Comparison of ENCODE assay signal across 1 worm cellular context in the genomic region with DNA sequence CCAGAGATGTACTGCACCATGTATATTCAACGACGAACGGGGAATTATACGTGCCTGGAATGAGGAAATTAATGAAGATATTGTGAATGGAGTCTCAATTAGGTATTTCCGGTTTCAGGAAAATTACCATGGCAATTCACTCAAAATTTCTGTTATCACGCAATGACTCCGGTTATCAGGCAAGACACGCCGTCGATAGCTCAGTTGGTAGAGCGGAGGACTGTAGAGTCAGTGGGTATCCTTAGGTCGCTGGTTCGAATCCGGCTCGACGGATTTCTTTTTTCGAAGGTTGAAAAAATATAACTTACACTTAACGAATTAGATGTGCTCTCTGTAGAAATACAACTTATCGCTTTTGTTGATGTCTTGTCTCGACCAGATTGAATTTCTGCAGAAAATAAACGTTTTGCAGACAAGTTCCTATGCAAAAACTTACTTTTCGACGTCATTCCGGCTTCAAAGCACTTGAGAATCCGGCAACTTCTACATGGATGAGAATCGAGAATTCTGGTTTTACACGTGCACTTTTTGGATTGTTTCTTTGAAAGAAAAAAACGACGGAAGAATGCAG.
A peak's percentile ranks its signal among the peaks of the same experiment; 100 is the strongest.
TF ChIP-seq lines count a peak whose summit lies in the region.

No protein-coding gene starts in this region.

TF ChIP-seq in whole organism, L4 larva, 104 proteins besides CTCF, POLR2A, EP300 and RAD21 (continued from another document):
- no peak for TF ChIP-seq F44E2.7 (GFP tag; IDR thresholded peaks at IDR 0.05; lab: Robert Waterston, UW)
- TF ChIP-seq set-16 (GFP tag; IDR thresholded peaks at IDR 0.05; lab: Robert Waterston, UW) = no peak
- 0 out of 2 replicates have a peak, but pooled peaks have one; percentile 16 for TF ChIP-seq madf-9 (GFP tag; conservative IDR thresholded peaks at IDR 0.05; lab: Robert Waterston, UW)
- no peak for TF ChIP-seq mdl-1 (tag; optimal IDR thresholded peaks at IDR 0.05; lab: Kevin White, UChicago)
- TF ChIP-seq ZK546.5 (tag; optimal IDR thresholded peaks at IDR 0.05; lab: Kevin White, UChicago) = no peak
- 0 out of 2 replicates have a peak, but pooled peaks have one; percentile 43 for TF ChIP-seq lin-1 (GFP tag; IDR thresholded peaks at IDR 0.05; lab: Robert Waterston, UW)
- no peak for TF ChIP-seq snpc-1.2 (GFP tag; IDR thresholded peaks at IDR 0.05; lab: Robert Waterston, UW)
- no peak for TF ChIP-seq nhr-237 (tag; optimal IDR thresholded peaks at IDR 0.05; lab: Kevin White, UChicago)
- TF ChIP-seq nhr-25 (tag; optimal IDR thresholded peaks at IDR 0.05; lab: Kevin White, UChicago; ENCODE audit: borderline replicate concordance, insufficient read depth) = no peak
- TF ChIP-seq arid-1 (GFP tag; conservative IDR thresholded peaks at IDR 0.05; lab: Robert Waterston, UW) = 0 out of 2 replicates have a peak, but pooled peaks have one; percentile 30
- TF ChIP-seq ceh-44 (GFP tag; IDR thresholded peaks at IDR 0.05; lab: Robert Waterston, UW) = no peak
- no peak for TF ChIP-seq daf-8 (GFP tag; IDR thresholded peaks at IDR 0.05; lab: Robert Waterston, UW)
- no peak for TF ChIP-seq daf-16 (GFP tag; optimal IDR thresholded peaks at IDR 0.05; lab: Kevin White, UChicago)
- no peak for TF ChIP-seq daf-16 (tag; optimal IDR thresholded peaks at IDR 0.05; lab: Kevin White, UChicago)
- TF ChIP-seq egl-27 (tag; optimal IDR thresholded peaks at IDR 0.05; lab: Kevin White, UChicago) = no peak
- no peak for TF ChIP-seq nhr-48 (tag; optimal IDR thresholded peaks at IDR 0.05; lab: Kevin White, UChicago)
- TF ChIP-seq ceh-62 (tag; optimal IDR thresholded peaks at IDR 0.05; lab: Kevin White, UChicago) = no peak
- peak in 1 of 2 experiments; percentile 64 for TF ChIP-seq unc-62 (GFP tag; optimal IDR thresholded peaks at IDR 0.05 in 1 of 2; lab: Kevin White, UChicago)
- TF ChIP-seq unc-62 (tag; optimal IDR thresholded peaks at IDR 0.05; lab: Kevin White, UChicago) = no peak
- no peak for TF ChIP-seq Y75B8A.6 (GFP tag; IDR thresholded peaks at IDR 0.05; lab: Robert Waterston, UW)
- no peak for TF ChIP-seq duxl-1 (tag; optimal IDR thresholded peaks at IDR 0.05; lab: Kevin White, UChicago; ENCODE audit: poor library complexity)
- no peak for TF ChIP-seq lir-3 (tag; optimal IDR thresholded peaks at IDR 0.05; lab: Kevin White, UChicago)
- TF ChIP-seq mes-2 (tag; optimal IDR thresholded peaks at IDR 0.05; lab: Kevin White, UChicago; ENCODE audit: poor library complexity, severe bottlenecking) = no peak
- TF ChIP-seq spr-1 (tag; optimal IDR thresholded peaks at IDR 0.05; lab: Kevin White, UChicago) = no peak
- no peak for TF ChIP-seq daf-12 (tag; optimal IDR thresholded peaks at IDR 0.05; lab: Kevin White, UChicago)
- TF ChIP-seq T20F7.1 (GFP tag; optimal IDR thresholded peaks at IDR 0.05; lab: Kevin White, UChicago) = no peak
- no peak for TF ChIP-seq lin-39 (tag; optimal IDR thresholded peaks at IDR 0.05; lab: Kevin White, UChicago)
- no peak for TF ChIP-seq hif-1 (tag; optimal IDR thresholded peaks at IDR 0.05; lab: Kevin White, UChicago)
- TF ChIP-seq nhr-10 (tag; optimal IDR thresholded peaks at IDR 0.05; lab: Kevin White, UChicago) = no peak
- TF ChIP-seq jun-1 (tag; optimal IDR thresholded peaks at IDR 0.05; lab: Kevin White, UChicago) = no peak
- TF ChIP-seq zfp-2 (tag; optimal IDR thresholded peaks at IDR 0.05; lab: Kevin White, UChicago) = no peak
- no peak for TF ChIP-seq ceh-28 (tag; optimal IDR thresholded peaks at IDR 0.05; lab: Kevin White, UChicago)
- peak; percentile 91 for TF ChIP-seq aha-1 (tag; lab: Kevin White, UChicago)
- no peak for TF ChIP-seq nhr-41 (GFP tag; IDR thresholded peaks at IDR 0.05; lab: Robert Waterston, UW)
- TF ChIP-seq dmd-8 (GFP tag; IDR thresholded peaks at IDR 0.05; lab: Robert Waterston, UW) = no peak
- no peak for TF ChIP-seq ceh-20 (GFP tag; IDR thresholded peaks at IDR 0.05; lab: Robert Waterston, UW)
- TF ChIP-seq lin-15B (tag; optimal IDR thresholded peaks at IDR 0.05; lab: Kevin White, UChicago) = no peak
- no peak for TF ChIP-seq attf-4 (tag; optimal IDR thresholded peaks at IDR 0.05; lab: Kevin White, UChicago)
- peak; percentile 62; the same call in 1 of the 2 replicates for TF ChIP-seq egl-43 (GFP tag; IDR thresholded peaks at IDR 0.05; lab: Robert Waterston, UW)
- TF ChIP-seq ztf-7 (tag; optimal IDR thresholded peaks at IDR 0.05; lab: Kevin White, UChicago) = no peak
- TF ChIP-seq nhr-111 (GFP tag; optimal IDR thresholded peaks at IDR 0.05; lab: Kevin White, UChicago) = no peak
TF ChIP-seq in whole organism, L4 larva: peak in this region for 10.
